Fruit fly (Drosophila melanogaster): ENCODE measurements around the gene Irk3.

Irk3 gene

dm6 chr2L:18732760-18733530 is 19.4 kb upstream of the Irk3 start:
- no peak for TF ChIP-seq Six4 (GFP tag; optimal IDR thresholded peaks at IDR 0.05)
- TF ChIP-seq chm (GFP tag; IDR thresholded peaks at IDR 0.05) = peak; percentile 47
- TF ChIP-seq Gsc (GFP tag; IDR thresholded peaks at IDR 0.05) = no peak
- peak; percentile 88 for TF ChIP-seq sd (tag; optimal IDR thresholded peaks at IDR 0.05)
- peak; percentile 21 for TF ChIP-seq CG18262 (tag; optimal IDR thresholded peaks at IDR 0.05)
- TF ChIP-seq z (GFP tag; IDR thresholded peaks at IDR 0.05) = peak; percentile 56; the same call in 1 of the 3 replicates
- no peak for TF ChIP-seq CkIIα-i1 (GFP tag; IDR thresholded peaks at IDR 0.05)
- TF ChIP-seq CG13287 (GFP tag; IDR thresholded peaks at IDR 0.05; ENCODE audit: partially characterized antibody) = peak; percentile 26
- peak; percentile 77 for TF ChIP-seq sens (GFP tag)
- no peak for TF ChIP-seq maf-S (GFP tag; optimal IDR thresholded peaks at IDR 0.05)
- TF ChIP-seq HLHmδ (GFP tag; optimal IDR thresholded peaks at IDR 0.05) = peak; percentile 37
- TF ChIP-seq Med (GFP tag) = peak; percentile 54
- TF ChIP-seq Opbp (GFP tag; IDR thresholded peaks at IDR 0.05; ENCODE audit: partially characterized antibody) = peak; percentile 5; the same call in 1 of the 3 replicates
- TF ChIP-seq Neu2 (GFP tag; optimal IDR thresholded peaks at IDR 0.05; ENCODE audit: borderline replicate concordance) = no peak
- peak; percentile 17 for TF ChIP-seq gcm (GFP tag; optimal IDR thresholded peaks at IDR 0.05)
- TF ChIP-seq gem (tag; optimal IDR thresholded peaks at IDR 0.05) = peak; percentile 17
- TF ChIP-seq bsh (GFP tag; optimal IDR thresholded peaks at IDR 0.05) = peak in 1 of 2 experiments; percentile 9
- peak; percentile 24 for TF ChIP-seq dmrt11E (tag; optimal IDR thresholded peaks at IDR 0.05)
- no peak for TF ChIP-seq dan (GFP tag; IDR thresholded peaks at IDR 0.05)
- TF ChIP-seq kni (GFP tag; optimal IDR thresholded peaks at IDR 0.05) = peak; percentile 98
- TF ChIP-seq CG10321 (GFP tag; IDR thresholded peaks at IDR 0.05) = peak; percentile 28; the same call in 1 of the 2 replicates
- peak; percentile 90 for TF ChIP-seq Adf1 (GFP tag; IDR thresholded peaks at IDR 0.05)
- peak; percentile 97 for TF ChIP-seq chinmo (GFP tag; IDR thresholded peaks at IDR 0.05; ENCODE audit: partially characterized antibody)
- TF ChIP-seq Bgb (GFP tag; IDR thresholded peaks at IDR 0.05; ENCODE audit: partially characterized antibody) = peak; percentile 36; the same call in 1 of the 2 replicates
- TF ChIP-seq ato (GFP tag; IDR thresholded peaks at IDR 0.05; ENCODE audit: partially characterized antibody) = 0 out of 2 replicates have a peak, but pooled peaks have one; percentile 26
- TF ChIP-seq vvl (GFP tag; IDR thresholded peaks at IDR 0.05) = 0 out of 2 replicates have a peak, but pooled peaks have one; percentile 17
- TF ChIP-seq ci (GFP tag; IDR thresholded peaks at IDR 0.05) = 0 out of 3 replicates have a peak, but pooled peaks have one; percentile 46
- TF ChIP-seq ara (GFP tag; IDR thresholded peaks at IDR 0.05) = 0 out of 2 replicates have a peak, but pooled peaks have one; percentile 5
- peak; percentile 73 for TF ChIP-seq cg (GFP tag; optimal IDR thresholded peaks at IDR 0.05)
- peak; percentile 47 for TF ChIP-seq sug (tag; optimal IDR thresholded peaks at IDR 0.05)
- peak; percentile 17 for TF ChIP-seq CoRest (tag; optimal IDR thresholded peaks at IDR 0.05)
- TF ChIP-seq chn (GFP tag; optimal IDR thresholded peaks at IDR 0.05) = peak; percentile 58
- 0 out of 3 replicates have a peak, but pooled peaks have one; percentile 18 for TF ChIP-seq CG6791 (GFP tag; IDR thresholded peaks at IDR 0.05; ENCODE audit: partially characterized antibody)
- peak; percentile 60 for TF ChIP-seq pros (GFP tag; optimal IDR thresholded peaks at IDR 0.05)
- peak; percentile 86; the same call in 2 of the 3 replicates for TF ChIP-seq CG2199 (GFP tag; IDR thresholded peaks at IDR 0.05)
- no peak for TF ChIP-seq lola (GFP tag; optimal IDR thresholded peaks at IDR 0.05)
- peak; percentile 25 for TF ChIP-seq nom (GFP tag; optimal IDR thresholded peaks at IDR 0.05)
- no peak for TF ChIP-seq CG10959 (GFP tag; IDR thresholded peaks at IDR 0.05)
- TF ChIP-seq Blimp-1 (GFP tag; optimal IDR thresholded peaks at IDR 0.05) = peak; percentile 34
- peak; percentile 67 for TF ChIP-seq D19A (tag; optimal IDR thresholded peaks at IDR 0.05)
- TF ChIP-seq Mes4 (GFP tag; optimal IDR thresholded peaks at IDR 0.05) = no peak
- TF ChIP-seq Pdp1 (GFP tag; optimal IDR thresholded peaks at IDR 0.05) = no peak
- TF ChIP-seq Vsx1 (GFP tag; optimal IDR thresholded peaks at IDR 0.05) = peak; percentile 14
- peak; percentile 92 for TF ChIP-seq Jarid2 (GFP tag; optimal IDR thresholded peaks at IDR 0.05)
- peak; percentile 98 for TF ChIP-seq Deaf1 (tag; optimal IDR thresholded peaks at IDR 0.05)
- TF ChIP-seq Hr3 (GFP tag; optimal IDR thresholded peaks at IDR 0.05) = no peak
- peak; percentile 58 for TF ChIP-seq jing (GFP tag; optimal IDR thresholded peaks at IDR 0.05)

Measured in whole organism, embryonic.